Fruit fly (Drosophila melanogaster) whole organism, embryonic: Measurements from ENCODE around the gene Mkp3.

Source experiments
- Abd-B ChIP-seq: fragments of 200-800 bp; sonication (Bioruptor generic); optimal IDR thresholded peaks from 2 replicates; lab custom pipeline; 2018; ENCODE audit warnings: missing biosample characterization, mild to moderate bottlenecking, missing genetic modification characterization, moderate library complexity
- Aef1 ChIP-seq: fragments of 200-800 bp; sonication (Bioruptor generic); IDR thresholded peaks from 3 replicates; pipeline ENCODE4 v1.3.6; 2022; ENCODE audit warnings: missing biosample characterization, missing genetic modification characterization
- Antp ChIP-seq: fragments of 200-800 bp; sonication (Bioruptor generic); optimal IDR thresholded peaks from 3 replicates; lab custom pipeline; 2016; ENCODE audit warnings: missing biosample characterization, missing genetic modification characterization
- BEAF-32 ChIP-seq: fragments of 200-800 bp; sonication (Bioruptor generic); optimal IDR thresholded peaks from 3 replicates; lab custom pipeline; 2017; ENCODE audit warnings: missing biosample characterization, missing genetic modification characterization, mild to moderate bottlenecking, moderate library complexity, missing genetic modification reagents
- Bteb2 ChIP-seq: fragments of 200-800 bp; sonication (Bioruptor generic); optimal IDR thresholded peaks from 2 replicates; lab custom pipeline; 2016; ENCODE audit warnings: missing biosample characterization, missing genetic modification characterization
- CG10543 ChIP-seq: fragments of 200-800 bp; sonication (Bioruptor generic); optimal IDR thresholded peaks from 3 replicates; lab custom pipeline; 2017; ENCODE audit warnings: missing biosample characterization, mild to moderate bottlenecking, missing genetic modification characterization, moderate library complexity
- CG11456 ChIP-seq: fragments of 200-800 bp; sonication (Bioruptor generic); IDR thresholded peaks from 3 replicates; pipeline ENCODE4 v1.3.6; 2022; ENCODE audit warnings: missing biosample characterization, missing genetic modification characterization
- CG12744 ChIP-seq: fragments of 200-800 bp; sonication (Bioruptor generic); optimal IDR thresholded peaks from 2 replicates; lab custom pipeline; 2016; ENCODE audit warnings: missing biosample characterization, missing genetic modification characterization
- CG12769 ChIP-seq: fragments of 200-800 bp; sonication (Bioruptor generic); optimal IDR thresholded peaks from 2 replicates; lab custom pipeline; 2019; ENCODE audit warnings: missing biosample characterization, mild to moderate bottlenecking, missing genetic modification characterization, moderate library complexity
- CG13296 ChIP-seq: fragments of 200-800 bp; sonication (Bioruptor generic); optimal IDR thresholded peaks from 3 replicates; lab custom pipeline; 2018; ENCODE audit warnings: missing biosample characterization, mild to moderate bottlenecking, missing genetic modification characterization
- CG13894 ChIP-seq: fragments of 200-800 bp; sonication (Bioruptor generic); optimal IDR thresholded peaks from 3 replicates; lab custom pipeline; 2018; ENCODE audit warnings: missing biosample characterization, mild to moderate bottlenecking, missing genetic modification characterization, moderate library complexity
- CG15269 ChIP-seq: fragments of 200-800 bp; sonication (Bioruptor generic); optimal IDR thresholded peaks from 2 replicates; lab custom pipeline; 2018; ENCODE audit warnings: missing biosample characterization, mild to moderate bottlenecking, missing genetic modification characterization, moderate library complexity
- CG17568 ChIP-seq: fragments of 200-800 bp; sonication (Bioruptor generic); optimal IDR thresholded peaks from 2 replicates; lab custom pipeline; 2018; ENCODE audit warnings: missing biosample characterization, mild to moderate bottlenecking, missing genetic modification characterization, moderate library complexity
- CG4328 ChIP-seq: fragments of 200-800 bp; sonication (Bioruptor generic); optimal IDR thresholded peaks from 3 replicates; lab custom pipeline; 2017; ENCODE audit warnings: missing biosample characterization, missing genetic modification reagents, missing genetic modification characterization
- CG7786 ChIP-seq: fragments of 200-800 bp; sonication (Bioruptor generic); optimal IDR thresholded peaks from 2 replicates; lab custom pipeline; 2016; ENCODE audit warnings: missing biosample characterization, missing genetic modification characterization
- CG7928 ChIP-seq: fragments of 200-800 bp; sonication (Bioruptor generic); optimal IDR thresholded peaks from 2 replicates; lab custom pipeline; 2017; ENCODE audit warnings: missing biosample characterization, mild to moderate bottlenecking, missing genetic modification characterization
- CG8290 ChIP-seq, 3 experiments: fragments of 200-800 bp; sonication (Bioruptor generic); optimal IDR thresholded peaks; 2 replicates each; lab custom pipeline; 2016 to 2019; ENCODE audit warnings: missing biosample characterization in 3 of 3, missing genetic modification characterization in 3 of 3, mild to moderate bottlenecking in 2 of 3, moderate library complexity in 1 of 3
- CG8924 ChIP-seq: fragments of 200-800 bp; optimal IDR thresholded peaks from 3 replicates; lab custom pipeline; 2019; ENCODE audit warnings: missing biosample characterization, mild to moderate bottlenecking, missing genetic modification characterization, moderate library complexity
- D19A ChIP-seq: fragments of 200-800 bp; optimal IDR thresholded peaks from 3 replicates; lab custom pipeline; 2019; ENCODE audit warnings: missing biosample characterization, mild to moderate bottlenecking, missing genetic modification characterization, moderate library complexity
- Dbx ChIP-seq: fragments of 200-800 bp; sonication (Bioruptor generic); IDR thresholded peaks from 3 replicates; pipeline ENCODE4 v1.3.6; 2022; ENCODE audit warnings: missing biosample characterization, missing genetic modification characterization
- GATAe ChIP-seq: fragments of 200-800 bp; sonication (Bioruptor generic); conservative IDR thresholded peaks from 2 replicates; pipeline ENCODE4 v1.3.6; 2022; ENCODE audit warnings: missing biosample characterization, missing genetic modification characterization
- MBD-R2 ChIP-seq: fragments of 200-800 bp; sonication (Bioruptor generic); IDR thresholded peaks from 2 replicates; pipeline ENCODE4 v1.3.6; 2022; ENCODE audit warnings: missing biosample characterization, missing genetic modification characterization
- Med ChIP-seq: fragments of 200-800 bp; sonication (Bioruptor generic); peaks from one replicate; lab custom pipeline; 2016; ENCODE audit warnings: missing biosample characterization, missing genetic modification characterization, mild to moderate bottlenecking, inconsistent platforms, moderate library complexity
- Pdp1 ChIP-seq, 2 experiments: fragments of 200-800 bp; sonication (Bioruptor generic); optimal IDR thresholded peaks; 3 replicates each; lab custom pipeline; 2016; ENCODE audit warnings: missing biosample characterization in 2 of 2, missing genetic modification characterization in 2 of 2, mild to moderate bottlenecking in 1 of 2, moderate library complexity in 1 of 2
- Six4 ChIP-seq: fragments of 200-800 bp; sonication (Bioruptor generic); optimal IDR thresholded peaks from 2 replicates; lab custom pipeline; 2016; ENCODE audit warnings: missing biosample characterization, missing genetic modification characterization
- Sox100B ChIP-seq: fragments of 200-800 bp; sonication (Bioruptor generic); optimal IDR thresholded peaks from 3 replicates; lab custom pipeline; 2018; ENCODE audit warnings: missing biosample characterization, mild to moderate bottlenecking, missing genetic modification characterization
- Xrp1 ChIP-seq: fragments of 200-800 bp; sonication (Bioruptor generic); IDR thresholded peaks from 2 replicates; pipeline ENCODE4 v1.3.6; 2022; ENCODE audit warnings: missing biosample characterization, missing genetic modification characterization
- abd-A ChIP-seq: fragments of 200-800 bp; sonication (Bioruptor generic); optimal IDR thresholded peaks from 3 replicates; lab custom pipeline; 2019; ENCODE audit warnings: missing biosample characterization, mild to moderate bottlenecking, missing genetic modification characterization, moderate library complexity
- ato ChIP-seq: fragments of 200-800 bp; sonication (Bioruptor generic); IDR thresholded peaks from 2 replicates; pipeline ENCODE4 v1.3.6; 2022; ENCODE audit warnings: missing biosample characterization, missing genetic modification characterization; ENCODE audit not compliant: partially characterized antibody
- cg ChIP-seq: fragments of 200-800 bp; sonication (Bioruptor generic); optimal IDR thresholded peaks from 3 replicates; lab custom pipeline; 2019; ENCODE audit warnings: missing biosample characterization, mild to moderate bottlenecking, missing genetic modification characterization, moderate library complexity
- chinmo ChIP-seq: fragments of 200-800 bp; sonication (Bioruptor generic); IDR thresholded peaks from 4 replicates; pipeline ENCODE4 v1.3.6; 2022; ENCODE audit warnings: missing biosample characterization, missing genetic modification characterization; ENCODE audit not compliant: partially characterized antibody
- crol ChIP-seq: fragments of 200-800 bp; sonication (Bioruptor generic); IDR thresholded peaks from 2 replicates; pipeline ENCODE4 v1.3.6; 2022; ENCODE audit warnings: missing biosample characterization, missing genetic modification characterization
- cwo ChIP-seq: fragments of 200-800 bp; sonication (Bioruptor generic); optimal IDR thresholded peaks from 3 replicates; lab custom pipeline; 2017; ENCODE audit warnings: missing biosample characterization, missing genetic modification characterization, mild to moderate bottlenecking, moderate library complexity, missing genetic modification reagents
- ftz-f1 ChIP-seq: fragments of 200-800 bp; sonication (Bioruptor generic); optimal IDR thresholded peaks from 2 replicates; lab custom pipeline; 2016; ENCODE audit warnings: missing biosample characterization, missing genetic modification characterization
- grn ChIP-seq: fragments of 200-800 bp; sonication (Bioruptor generic); optimal IDR thresholded peaks from 3 replicates; lab custom pipeline; 2017; ENCODE audit warnings: missing biosample characterization, missing genetic modification characterization
- kay ChIP-seq: fragments of 200-800 bp; sonication (Bioruptor generic); optimal IDR thresholded peaks from 2 replicates; lab custom pipeline; 2016; ENCODE audit warnings: missing biosample characterization, missing genetic modification characterization
- lab ChIP-seq: fragments of 200-800 bp; sonication (Bioruptor generic); optimal IDR thresholded peaks from 3 replicates; lab custom pipeline; 2017; ENCODE audit warnings: missing biosample characterization, missing genetic modification characterization, mild to moderate bottlenecking, moderate library complexity, missing genetic modification reagents
- mirr ChIP-seq: fragments of 200-800 bp; sonication (Bioruptor generic); optimal IDR thresholded peaks from 3 replicates; lab custom pipeline; 2018; ENCODE audit warnings: missing biosample characterization, mild to moderate bottlenecking, missing genetic modification characterization
- nerfin-2 ChIP-seq: fragments of 200-800 bp; sonication (Bioruptor generic); IDR thresholded peaks from 2 replicates; pipeline ENCODE4 v1.3.6; 2022; ENCODE audit warnings: missing biosample characterization, missing genetic modification characterization; ENCODE audit not compliant: partially characterized antibody
- pb ChIP-seq: fragments of 200-800 bp; sonication (Bioruptor generic); optimal IDR thresholded peaks from 3 replicates; lab custom pipeline; 2016; ENCODE audit warnings: missing biosample characterization, missing genetic modification characterization
- pzg ChIP-seq: fragments of 200-800 bp; sonication (Bioruptor generic); optimal IDR thresholded peaks from 3 replicates; lab custom pipeline; 2018; ENCODE audit warnings: missing biosample characterization, mild to moderate bottlenecking, missing genetic modification characterization, moderate library complexity
- salm ChIP-seq: fragments of 200-800 bp; sonication (Bioruptor generic); optimal IDR thresholded peaks from 2 replicates; lab custom pipeline; 2018; ENCODE audit warnings: missing biosample characterization, mild to moderate bottlenecking, missing genetic modification characterization
- sd ChIP-seq: fragments of 200-800 bp; sonication (Bioruptor generic); optimal IDR thresholded peaks from 3 replicates; lab custom pipeline; 2018; ENCODE audit warnings: missing biosample characterization, mild to moderate bottlenecking, missing genetic modification characterization, moderate library complexity
- sens-2 ChIP-seq: fragments of 200-800 bp; sonication (Bioruptor generic); IDR thresholded peaks from 2 replicates; pipeline ENCODE4 v1.3.6; 2022; ENCODE audit warnings: missing biosample characterization, missing genetic modification characterization
- slbo ChIP-seq: fragments of 200-800 bp; sonication (Bioruptor generic); IDR thresholded peaks from 2 replicates; pipeline ENCODE4 v1.3.6; 2022; ENCODE audit warnings: missing biosample characterization, missing genetic modification characterization
- so ChIP-seq: fragments of 200-800 bp; sonication (Bioruptor generic); IDR thresholded peaks from 3 replicates; pipeline ENCODE4 v1.3.6; 2022; ENCODE audit warnings: missing biosample characterization, missing genetic modification characterization
- sr ChIP-seq: fragments of 200-800 bp; sonication (Bioruptor generic); IDR thresholded peaks from 3 replicates; pipeline ENCODE4 v1.3.6; 2022; ENCODE audit warnings: missing biosample characterization, missing genetic modification characterization
- sug ChIP-seq: fragments of 200-800 bp; optimal IDR thresholded peaks from 2 replicates; lab custom pipeline; 2019; ENCODE audit warnings: missing biosample characterization, mild to moderate bottlenecking, missing genetic modification characterization, moderate library complexity
- tgo ChIP-seq: fragments of 200-800 bp; sonication (Bioruptor generic); IDR thresholded peaks from 3 replicates; pipeline ENCODE4 v1.3.6; 2022; ENCODE audit warnings: missing biosample characterization, missing genetic modification characterization
- toy ChIP-seq: fragments of 200-800 bp; sonication (Bioruptor generic); IDR thresholded peaks from 2 replicates; pipeline ENCODE4 v1.3.6; 2022; ENCODE audit warnings: missing biosample characterization, missing genetic modification characterization

Mkp3 gene

dm6 chr3L:19019308-19019749 lies 66.9 kb downstream of the Mkp3 start:
- TF ChIP-seq sug (peak; percentile 1), CG7928 (GFP tag; lab: Kevin White, UChicago) (no peak), cwo (GFP tag; lab: Kevin White, UChicago) (peak; percentile 80), CG10543 (GFP tag; lab: Kevin White, UChicago) (peak; percentile 74), Med (GFP tag; lab: Kevin White, UChicago) (peak; percentile 62), abd-A (tag; lab: Kevin White, UChicago) (peak; percentile 94), CG8924 (no peak), ftz-f1 (GFP tag; lab: Kevin White, UChicago) (no peak), mirr (peak; percentile 52), Six4 (GFP tag; lab: Kevin White, UChicago) (no peak), sr (GFP tag; lab: Robert Waterston, UW) (0 out of 3 replicates have a peak, but pooled peaks have one; percentile 28), grn (GFP tag; lab: Kevin White, UChicago) (peak; percentile 10), MBD-R2 (GFP tag; lab: Robert Waterston, UW) (peak; percentile 18; the same call in 1 of the 2 replicates), D19A (tag; lab: Kevin White, UChicago) (peak; percentile 39), CG13296 (GFP tag; lab: Kevin White, UChicago) (peak; percentile 14), CG12769 (peak; percentile 83), CG11456 (GFP tag; lab: Robert Waterston, UW) (0 out of 3 replicates have a peak, but pooled peaks have one; percentile 52), Pdp1 (GFP tag; optimal IDR thresholded peaks at IDR 0.05; lab: Kevin White, UChicago) (peak in 1 of 2 experiments; percentile 34), CG13894 (tag; lab: Kevin White, UChicago) (peak; percentile 75), crol (peak; percentile 90), CG15269 (tag; lab: Kevin White, UChicago) (peak; percentile 36), Sox100B (GFP tag; lab: Kevin White, UChicago) (no peak), Dbx (GFP tag; lab: Robert Waterston, UW) (0 out of 3 replicates have a peak, but pooled peaks have one; percentile 25), CG12744 (GFP tag; lab: Kevin White, UChicago) (no peak), so (GFP tag; lab: Robert Waterston, UW) (peak; percentile 14; the same call in 1 of the 3 replicates), lab (GFP tag; lab: Kevin White, UChicago) (peak; percentile 43), Antp (no peak), Abd-B (peak; percentile 34), CG8290 (GFP tag; optimal IDR thresholded peaks at IDR 0.05; lab: Kevin White, UChicago) (no peak), CG8290 (tag; optimal IDR thresholded peaks at IDR 0.05; lab: Kevin White, UChicago) (peak in 1 of 2 experiments; percentile 47), CG4328 (GFP tag; lab: Kevin White, UChicago) (peak; percentile 45), sd (tag; lab: Kevin White, UChicago) (peak; percentile 73), cg (GFP tag; lab: Kevin White, UChicago) (peak; percentile 57), nerfin-2 (GFP tag; lab: Robert Waterston, UW) (0 out of 2 replicates have a peak, but pooled peaks have one; percentile 17), Aef1 (peak; percentile 30; the same call in 1 of the 3 replicates), slbo (0 out of 2 replicates have a peak, but pooled peaks have one; percentile 0), CG7786 (no peak), salm (tag; lab: Kevin White, UChicago) (no peak), chinmo (GFP tag; lab: Robert Waterston, UW) (0 out of 4 replicates have a peak, but pooled peaks have one; percentile 71)

DNA sequence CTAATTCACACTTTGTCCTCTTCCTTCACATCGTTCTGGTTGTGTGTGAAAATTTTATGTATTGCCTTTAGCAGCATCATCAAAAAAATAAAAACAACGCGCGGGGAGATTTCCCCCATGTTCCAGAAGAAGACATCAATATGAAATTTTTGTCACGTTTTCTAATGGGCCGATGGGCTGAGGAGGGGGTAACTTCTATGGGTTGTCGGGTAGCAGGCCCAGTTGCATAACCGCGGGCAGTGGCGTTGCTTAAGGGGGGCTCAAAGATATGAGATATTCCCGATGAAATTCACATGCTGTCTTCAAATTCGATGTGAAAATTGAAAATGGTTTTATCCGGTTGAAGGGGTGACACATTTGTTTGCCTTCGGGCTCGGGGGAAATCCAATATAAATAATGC lies 67.8 kb downstream of the Mkp3 start:
- TF ChIP-seq CG17568 (no peak), BEAF-32 (GFP tag; lab: Kevin White, UChicago) (no peak), tgo (GFP tag; lab: Robert Waterston, UW) (0 out of 3 replicates have a peak, but pooled peaks have one; percentile 14), Bteb2 (GFP tag; lab: Kevin White, UChicago) (no peak), pzg (GFP tag; lab: Kevin White, UChicago) (no peak), kay (GFP tag; lab: Kevin White, UChicago) (no peak), Xrp1 (GFP tag; lab: Robert Waterston, UW) (0 out of 2 replicates have a peak, but pooled peaks have one; percentile 28), GATAe (no peak), Pdp1 (GFP tag; optimal IDR thresholded peaks at IDR 0.05; lab: Kevin White, UChicago) (peak in 1 of 2 experiments; percentile 96), toy (no peak), sens-2 (GFP tag; lab: Robert Waterston, UW) (no peak), pb (GFP tag; lab: Kevin White, UChicago) (no peak), ato (GFP tag; lab: Robert Waterston, UW) (no peak)
